Fruit fly (Drosophila melanogaster): ENCODE data around the gene Culd.

dm6 chr3L:8318916-8319506, 37.1 kb downstream of the Culd start, which contains the start of gene CG43059:
- TF ChIP-seq CG8478 (optimal IDR thresholded peaks at IDR 0.05) (no peak), CTCF (optimal IDR thresholded peaks at IDR 0.05) (no peak)
